Worm (Caenorhabditis elegans): ENCODE data around the gene scl-17.
"Not testable (repeated sequence)": the region's sequence is repeated elsewhere in the genome, so short reads cannot be mapped to it uniquely, and the experiment has no call there.

Gene scl-17

ce11 chrII:1451975-1452374 lies 7.0 kb downstream of the scl-17 start:
- peak; percentile 60 for TF ChIP-seq unc-3 (GFP tag; conservative IDR thresholded peaks at IDR 0.05)
- not testable (repeated sequence) for TF ChIP-seq unc-3 (tag; optimal IDR thresholded peaks at IDR 0.05)

- peak; percentile 54; the same call in 1 of the 2 replicates for TF ChIP-seq ceh-45 (GFP tag; IDR thresholded peaks at IDR 0.05)
Measured at ce11 chrII:1454379-1454778, 9.4 kb downstream of the scl-17 start.

ce11 chrII:1466448-1466847 lies 21.4 kb downstream of the scl-17 start, which contains the start of gene Y51H7C.13:
Y51H7C.13 (minus strand) TSS chrII:1466548.
- TF ChIP-seq lin-11 (tag; optimal IDR thresholded peaks at IDR 0.05) = no peak
- no peak for TF ChIP-seq ztf-16 (tag; optimal IDR thresholded peaks at IDR 0.05)
- TF ChIP-seq ceh-9 (tag; optimal IDR thresholded peaks at IDR 0.05) = no peak
- no peak for TF ChIP-seq lim-6 (tag; optimal IDR thresholded peaks at IDR 0.05)
- no peak for TF ChIP-seq pax-1 (tag; optimal IDR thresholded peaks at IDR 0.05)
- TF ChIP-seq ceh-45 (GFP tag; IDR thresholded peaks at IDR 0.05) = no peak
- no peak for TF ChIP-seq ahr-1 (tag; optimal IDR thresholded peaks at IDR 0.05)
- TF ChIP-seq unc-3 (GFP tag; conservative IDR thresholded peaks at IDR 0.05) = no peak
- no peak for TF ChIP-seq unc-3 (tag; optimal IDR thresholded peaks at IDR 0.05)
- TF ChIP-seq ttx-3 (tag; optimal IDR thresholded peaks at IDR 0.05) = no peak
- TF ChIP-seq ets-4 (tag; optimal IDR thresholded peaks at IDR 0.05) = no peak
- TF ChIP-seq hlh-8 (tag; optimal IDR thresholded peaks at IDR 0.05) = no peak
- TF ChIP-seq ceh-18 (tag; optimal IDR thresholded peaks at IDR 0.05) = no peak
- TF ChIP-seq unc-86 (tag; optimal IDR thresholded peaks at IDR 0.05) = no peak
- no peak for TF ChIP-seq madf-2 (tag; optimal IDR thresholded peaks at IDR 0.05)
- no peak for TF ChIP-seq elt-2 (tag; optimal IDR thresholded peaks at IDR 0.05)
- TF ChIP-seq K09A11.1 (tag; optimal IDR thresholded peaks at IDR 0.05; ENCODE audit: insufficient read depth) = no peak
- TF ChIP-seq hlh-15 (tag; optimal IDR thresholded peaks at IDR 0.05) = no peak
- TF ChIP-seq ref-2 (tag; optimal IDR thresholded peaks at IDR 0.05) = no peak
- TF ChIP-seq ceh-48 (tag; optimal IDR thresholded peaks at IDR 0.05) = no peak
- TF ChIP-seq npax-4 (tag; optimal IDR thresholded peaks at IDR 0.05) = no peak

ce11 chrII:1467711-1468110 lies 22.7 kb downstream of the scl-17 start, which contains the start of gene Y51H7C.1:
Y51H7C.1 (plus strand) TSS chrII:1467727.
- TF ChIP-seq ceh-24, syd-9, Y22D7AL.16 (tag; optimal IDR thresholded peaks at IDR 0.05): not testable (repeated sequence)

- TF ChIP-seq ceh-22 (tag; optimal IDR thresholded peaks at IDR 0.05) (no peak), unc-86 (tag; optimal IDR thresholded peaks at IDR 0.05) (no peak), npax-4 (tag; optimal IDR thresholded peaks at IDR 0.05) (no peak), C08G9.2 (tag; optimal IDR thresholded peaks at IDR 0.05) (no peak), lim-6 (tag; optimal IDR thresholded peaks at IDR 0.05) (no peak), elt-2 (tag; optimal IDR thresholded peaks at IDR 0.05) (no peak), ceh-19 (GFP tag; optimal IDR thresholded peaks at IDR 0.05) (no peak), ceh-24 (tag; optimal IDR thresholded peaks at IDR 0.05) (no peak)
Measured at ce11 chrII:1470515-1470966, 25.5 kb downstream of the scl-17 start, which contains the start of gene H17B01.2. H17B01.2 (plus strand) TSS chrII:1470565.

- TF ChIP-seq Y22D7AL.16 (tag; optimal IDR thresholded peaks at IDR 0.05) = no peak
- TF ChIP-seq hlh-30 (tag; optimal IDR thresholded peaks at IDR 0.05; ENCODE audit: insufficient read depth) = no peak
- TF ChIP-seq lim-6 (tag; optimal IDR thresholded peaks at IDR 0.05) = no peak
- TF ChIP-seq C38D4.7 (GFP tag; optimal IDR thresholded peaks at IDR 0.05) = no peak
- no peak for TF ChIP-seq ceh-9 (tag; optimal IDR thresholded peaks at IDR 0.05)
Measured at ce11 chrII:1473481-1473880, 28.5 kb downstream of the scl-17 start, which contains the start of gene H17B01.5. H17B01.5 (minus strand) TSS chrII:1473581.

- no peak for TF ChIP-seq gmeb-2 (tag; optimal IDR thresholded peaks at IDR 0.05)
- no peak for TF ChIP-seq ceh-24 (tag; optimal IDR thresholded peaks at IDR 0.05)
- no peak for TF ChIP-seq C38D4.7 (GFP tag; optimal IDR thresholded peaks at IDR 0.05)
- no peak for TF ChIP-seq ceh-34 (tag; optimal IDR thresholded peaks at IDR 0.05)
- no peak for TF ChIP-seq Y22D7AL.16 (tag; optimal IDR thresholded peaks at IDR 0.05)
- no peak for TF ChIP-seq pag-3 (tag; optimal IDR thresholded peaks at IDR 0.05; ENCODE audit: borderline replicate concordance)
- TF ChIP-seq ceh-19 (GFP tag; optimal IDR thresholded peaks at IDR 0.05) = no peak
- TF ChIP-seq tbx-7 (tag; optimal IDR thresholded peaks at IDR 0.05) = no peak
- TF ChIP-seq pha-2 (tag; optimal IDR thresholded peaks at IDR 0.05) = no peak
- no peak for TF ChIP-seq che-1 (tag; optimal IDR thresholded peaks at IDR 0.05)
- TF ChIP-seq npax-4 (tag; optimal IDR thresholded peaks at IDR 0.05) = no peak
- TF ChIP-seq elt-4 (tag; optimal IDR thresholded peaks at IDR 0.05) = no peak
- TF ChIP-seq K02D7.2 (tag; optimal IDR thresholded peaks at IDR 0.05) = no peak
- TF ChIP-seq unc-86 (tag; optimal IDR thresholded peaks at IDR 0.05) = no peak
- no peak for TF ChIP-seq pqm-1 (tag; optimal IDR thresholded peaks at IDR 0.05)
- TF ChIP-seq sox-2 (GFP tag; IDR thresholded peaks at IDR 0.05) = no peak
- no peak for TF ChIP-seq elt-2 (tag; optimal IDR thresholded peaks at IDR 0.05)
- TF ChIP-seq unc-55 (GFP tag; optimal IDR thresholded peaks at IDR 0.05) = no peak
Measured at ce11 chrII:1474807-1475206, 29.8 kb downstream of the scl-17 start.
